Worm (Caenorhabditis elegans) whole organism, early embryonic: ENCODE results near the gene F41E7.9.

Experiments
- ama-1 ChIP-seq: fragments of 150-350 bp; optimal IDR thresholded peaks from 2 replicates; lab custom pipeline; 2014
- flt-1 ChIP-seq: fragments of 200-800 bp; sonication (Bioruptor generic); IDR thresholded peaks from 2 replicates; pipeline ENCODE4 v1.3.6; 2022; ENCODE audit warnings: missing genetic modification characterization, missing compliant biosample characterization
- hmg-4 ChIP-seq: fragments of 200-800 bp; sonication (Bioruptor generic); optimal IDR thresholded peaks from 2 replicates; lab custom pipeline; 2018; ENCODE audit warnings: mild to moderate bottlenecking, missing genetic modification characterization, missing compliant biosample characterization
- pes-1 ChIP-seq: fragments of 200-800 bp; sonication (Bioruptor generic); IDR thresholded peaks from 2 replicates; pipeline ENCODE4 v1.3.6; 2022; ENCODE audit warnings: missing genetic modification reagents, missing genetic modification characterization, missing compliant biosample characterization
- scrt-1 ChIP-seq: fragments of 200-800 bp; sonication (Bioruptor generic); IDR thresholded peaks from 2 replicates; pipeline ENCODE4 v1.3.6; 2022; ENCODE audit warnings: missing genetic modification characterization, missing compliant biosample characterization
- sea-1 ChIP-seq: fragments of 200-800 bp; sonication (Bioruptor generic); conservative IDR thresholded peaks from 2 replicates; pipeline ENCODE4 v1.3.6; 2022; ENCODE audit warnings: missing genetic modification characterization, missing compliant biosample characterization

- TF ChIP-seq ama-1 (lab: Kevin White, UChicago), result no peak
- no peak for TF ChIP-seq sea-1 (GFP tag; lab: Robert Waterston, UW)
- no peak for TF ChIP-seq flt-1 (GFP tag; lab: Robert Waterston, UW)
- no peak for TF ChIP-seq scrt-1 (GFP tag; lab: Robert Waterston, UW)
- no peak for TF ChIP-seq hmg-4 (GFP tag; lab: Kevin White, UChicago)
- TF ChIP-seq pes-1 (GFP tag; lab: Robert Waterston, UW), result no peak
Observed at ce11 chrX:10301920-10302319, 13.9 kb downstream of the F41E7.9 start.
